Worm (Caenorhabditis elegans) whole organism, young adult: ENCODE results near the gene sart-3.

Experiments used
- B0261.1 ChIP-seq: sonication (generic microtip); optimal IDR thresholded peaks from 2 replicates; lab custom pipeline; 2016; ENCODE audit warnings: mild to moderate bottlenecking, missing genetic modification characterization, moderate library complexity, missing compliant biosample characterization
- B0336.3 ChIP-seq: fragments of 200-800 bp; sonication (Bioruptor generic); IDR thresholded peaks from 2 replicates; pipeline ENCODE4 v1.3.6; 2022; ENCODE audit warnings: missing genetic modification characterization, missing compliant biosample characterization
- T26A5.8 ChIP-seq: sonication (generic microtip); optimal IDR thresholded peaks from 2 replicates; lab custom pipeline; 2016; ENCODE audit warnings: missing genetic modification characterization, missing compliant biosample characterization
- bed-1 ChIP-seq: fragments of 200-800 bp; sonication (Bioruptor generic); IDR thresholded peaks from 2 replicates; pipeline ENCODE4 v1.3.6; 2022; ENCODE audit warnings: missing genetic modification reagents, missing genetic modification characterization, missing compliant biosample characterization
- dpl-1 ChIP-seq: fragments of 150-350 bp; optimal IDR thresholded peaks from 2 replicates; lab custom pipeline; 2014; ENCODE audit warnings: missing biosample characterization, missing genetic modification reagents, missing genetic modification characterization
- hrde-1 ChIP-seq: sonication (generic microtip); optimal IDR thresholded peaks from 2 replicates; lab custom pipeline; 2016; ENCODE audit warnings: missing genetic modification characterization, mild to moderate bottlenecking, missing compliant biosample characterization, moderate library complexity, missing genotype, missing genetic modification reagents, borderline replicate concordance
- lsy-27 ChIP-seq: sonication (generic microtip); optimal IDR thresholded peaks from 2 replicates; lab custom pipeline; 2017; ENCODE audit warnings: missing genetic modification characterization, mild to moderate bottlenecking, missing compliant biosample characterization, antibody characterized with exemption, missing genotype, borderline replicate concordance; ENCODE audit not compliant: insufficient read depth
- madf-3 ChIP-seq: fragments of 200-800 bp; sonication (Bioruptor generic); IDR thresholded peaks from 2 replicates; pipeline ENCODE4 v1.3.6; 2022; ENCODE audit warnings: missing genetic modification reagents, missing genetic modification characterization, missing compliant biosample characterization
- nfya-2 ChIP-seq: fragments of 200-800 bp; sonication (Bioruptor generic); IDR thresholded peaks from 2 replicates; pipeline ENCODE4 v1.3.6; 2022; ENCODE audit warnings: missing genetic modification reagents, missing genetic modification characterization, missing compliant biosample characterization
- nfyb-1 ChIP-seq: fragments of 200-800 bp; sonication (Bioruptor generic); IDR thresholded peaks from 2 replicates; pipeline ENCODE4 v1.3.6; 2022; ENCODE audit warnings: missing genetic modification reagents, missing genetic modification characterization, missing compliant biosample characterization
- rec-8 ChIP-seq, 2 experiments: sonication (generic microtip); optimal IDR thresholded peaks; 2 replicates each; lab custom pipeline; 2016; ENCODE audit warnings: mild to moderate bottlenecking in 2 of 2, missing genetic modification characterization in 2 of 2, missing genetic modification reagents in 2 of 2, missing genotype in 2 of 2, missing biosample characterization in 1 of 2, missing compliant biosample characterization in 1 of 2, moderate library complexity in 1 of 2
- sdz-38 ChIP-seq: sonication (generic microtip); optimal IDR thresholded peaks from 2 replicates; lab custom pipeline; 2016; ENCODE audit warnings: missing genotype, missing genetic modification characterization, missing compliant biosample characterization
- unc-62 ChIP-seq: fragments of 150-350 bp; optimal IDR thresholded peaks from 2 replicates; lab custom pipeline; 2014; ENCODE audit warnings: missing biosample characterization, missing genetic modification reagents, missing genetic modification characterization

DNA sequence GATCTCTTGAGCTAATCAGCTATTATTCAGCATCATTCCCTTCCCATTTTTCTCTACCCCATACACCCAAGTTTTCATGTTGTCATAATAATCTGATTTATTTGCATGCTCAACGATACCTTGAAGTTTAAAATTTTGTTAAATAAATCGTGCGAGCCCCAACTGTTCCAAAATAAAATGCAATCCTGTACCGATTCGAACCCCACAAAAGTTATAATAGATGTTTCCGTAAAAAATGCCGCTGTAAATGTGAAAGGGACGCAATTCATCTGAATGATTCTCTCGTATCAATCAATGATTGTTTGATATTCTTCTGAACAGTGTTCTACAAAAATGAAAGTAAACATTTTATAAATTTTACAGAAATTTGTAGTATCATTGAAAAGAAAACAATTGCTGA, 44.7 kb upstream of the sart-3 start:
- TF ChIP-seq B0336.3 (GFP tag; lab: Robert Waterston, UW) (peak; percentile 84), nfyb-1 (GFP tag; lab: Robert Waterston, UW) (no peak), sdz-38 (tag; lab: Kevin White, UChicago) (no peak), madf-3 (GFP tag; lab: Robert Waterston, UW) (peak; percentile 82), unc-62 (GFP tag; lab: Kevin White, UChicago) (no peak), lsy-27 (tag; lab: Kevin White, UChicago) (no peak), dpl-1 (GFP tag; lab: Kevin White, UChicago) (peak; percentile 14), nfya-2 (GFP tag; lab: Robert Waterston, UW) (no peak), bed-1 (GFP tag; lab: Robert Waterston, UW) (no peak), T26A5.8 (tag; lab: Kevin White, UChicago) (peak; percentile 72), rec-8 (tag; optimal IDR thresholded peaks at IDR 0.05; lab: Kevin White, UChicago) (peak in 1 of 2 experiments; percentile 24), hrde-1 (tag; lab: Kevin White, UChicago) (peak; percentile 91), B0261.1 (tag; lab: Kevin White, UChicago) (no peak)
